1 worm cellular context compared by ENCODE assay signal in genomic region chrII:7814215-7814614, ce11.
TF ChIP-seq lines count a peak whose summit lies in the region.

No protein-coding gene starts in this region.

TF ChIP-seq in whole organism, late embryonic, 69 proteins besides CTCF, POLR2A, EP300 and RAD21 (continued from another document):
- TF ChIP-seq pha-2 (tag; optimal IDR thresholded peaks at IDR 0.05; lab: Kevin White, UChicago), result peak; percentile 11
- TF ChIP-seq odd-2 (tag; optimal IDR thresholded peaks at IDR 0.05; lab: Kevin White, UChicago), result no peak
- no peak for TF ChIP-seq C38D4.7 (GFP tag; optimal IDR thresholded peaks at IDR 0.05; lab: Kevin White, UChicago)
